Fruit fly (Drosophila melanogaster) whole organism, wandering third instar larva: ENCODE results near the gene CG13244.

Source experiments
- Abd-B ChIP-seq: fragments of >200 bp; optimal IDR thresholded peaks from 2 replicates; lab custom pipeline; 2017; ENCODE audit warnings: missing biosample characterization, missing genetic modification characterization
- Dfd ChIP-seq: fragments of >200 bp; optimal IDR thresholded peaks from 2 replicates; lab custom pipeline; 2017; ENCODE audit warnings: missing biosample characterization, missing genetic modification characterization
- HLH106 ChIP-seq: fragments of 200-800 bp; optimal IDR thresholded peaks from 3 replicates; lab custom pipeline; 2019; ENCODE audit warnings: missing biosample characterization, mild to moderate bottlenecking, missing genetic modification characterization, moderate library complexity
- dl ChIP-seq, 2 experiments: fragments of 175-275, 200-275 bp in 1 of 2; fragments of 200-275 bp in 1 of 2; sonication (Bioruptor generic); optimal IDR thresholded peaks; lab custom pipeline; 2018; ENCODE audit warnings: mild to moderate bottlenecking in 2 of 2, missing biosample characterization in 2 of 2, missing genetic modification characterization in 2 of 2, moderate library complexity in 2 of 2; ENCODE audit not compliant: partially characterized antibody in 2 of 2, insufficient read depth in 1 of 2
- lola ChIP-seq: fragments of >200 bp; optimal IDR thresholded peaks from 2 replicates; lab custom pipeline; 2017; ENCODE audit warnings: missing biosample characterization, missing genetic modification characterization
- psq ChIP-seq: fragments of 200-800 bp; sonication (Bioruptor generic); optimal IDR thresholded peaks from 3 replicates; lab custom pipeline; 2017; ENCODE audit warnings: missing biosample characterization, mild to moderate bottlenecking, missing genetic modification characterization, moderate library complexity

DNA sequence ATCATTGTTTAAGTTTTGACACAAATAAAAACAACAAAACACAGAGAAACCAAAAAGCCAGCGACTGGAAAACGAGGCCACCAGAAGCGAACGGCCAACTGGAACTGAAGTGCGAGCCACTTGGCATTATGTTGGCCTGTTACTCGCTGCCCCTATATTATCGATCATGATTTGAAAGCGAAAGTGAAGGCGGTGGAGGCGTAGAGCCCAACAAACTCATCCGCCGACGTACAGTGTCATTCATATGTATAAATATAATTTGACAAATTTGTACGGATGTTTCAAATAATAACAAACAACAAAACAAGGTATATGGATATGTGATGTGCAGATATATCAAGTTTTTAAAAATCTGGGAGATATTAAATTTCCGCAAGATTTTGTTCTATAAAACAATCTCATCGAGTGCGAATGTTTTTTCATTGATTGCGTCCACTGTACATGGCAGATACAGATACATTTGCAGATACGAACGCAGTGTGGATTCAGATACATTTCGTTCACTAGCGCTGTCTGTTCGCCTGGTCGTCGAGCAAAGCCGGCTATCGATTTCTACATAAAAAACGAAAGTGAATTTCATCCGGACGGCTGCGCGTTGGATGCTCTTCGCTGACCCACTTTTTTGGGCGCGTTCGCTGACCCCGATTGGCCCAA is 5.6 kb upstream of the CG13244 start:
- peak; percentile 90 for TF ChIP-seq psq (GFP tag; lab: Kevin White, UChicago)
- TF ChIP-seq dl (GFP tag; optimal IDR thresholded peaks at IDR 0.05; lab: Kevin White, UChicago; ENCODE audit: insufficient read depth in 1 of 2, partially characterized antibody in 2 of 2) = peak; percentile 20 to 36
- no peak for TF ChIP-seq lola
- TF ChIP-seq HLH106 = peak; percentile 93
- TF ChIP-seq Dfd = peak; percentile 3
- TF ChIP-seq Abd-B (GFP tag; lab: Kevin White, UChicago) = no peak
